Worm (Caenorhabditis elegans): Measurements from ENCODE around the gene puf-5.

Gene puf-5

DNA sequence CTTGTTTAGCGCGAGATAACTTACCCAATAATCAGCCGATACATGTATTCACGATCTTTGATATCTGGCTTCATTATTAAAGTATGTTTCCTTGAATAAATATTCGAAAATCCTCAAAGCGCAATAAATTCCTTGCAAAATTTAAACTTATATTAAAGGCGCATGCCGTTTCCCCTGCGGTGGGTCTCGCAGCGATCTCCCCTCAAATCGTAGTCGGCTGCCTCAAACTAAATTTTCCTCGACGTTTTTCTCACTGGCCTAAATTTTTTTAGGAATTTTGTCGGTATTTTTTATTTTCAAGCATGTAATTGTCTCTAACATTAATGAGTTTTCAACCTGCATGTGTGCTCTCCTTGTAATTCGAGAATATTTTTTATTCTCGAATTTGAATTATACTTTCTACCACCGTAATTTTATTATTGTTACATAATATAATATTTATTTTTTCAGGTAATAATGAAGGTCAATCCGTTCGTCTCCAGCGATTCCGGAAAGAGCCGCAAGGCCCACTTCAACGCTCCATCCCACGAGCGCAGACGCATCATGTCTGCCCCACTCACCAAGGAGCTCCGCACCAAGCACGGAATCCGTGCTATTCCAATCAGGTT lies 27.1 kb downstream of the puf-5 start, which contains the start of the genes cpf-1 and rpl-26 (continued):
- no peak for TF ChIP-seq arid-1 (GFP tag; conservative IDR thresholded peaks at IDR 0.05)
- TF ChIP-seq nhr-77 (tag; optimal IDR thresholded peaks at IDR 0.05): peak; percentile 57
- no peak for TF ChIP-seq lin-39 (tag; optimal IDR thresholded peaks at IDR 0.05)
- TF ChIP-seq set-16 (GFP tag; IDR thresholded peaks at IDR 0.05): no peak
- no peak for TF ChIP-seq fos-1 (tag; optimal IDR thresholded peaks at IDR 0.05)
- TF ChIP-seq mes-2 (tag; optimal IDR thresholded peaks at IDR 0.05; ENCODE audit: poor library complexity, severe bottlenecking): peak; percentile 78
- no peak for TF ChIP-seq ctbp-1 (GFP tag; IDR thresholded peaks at IDR 0.05)
- no peak for TF ChIP-seq cey-2 (tag; optimal IDR thresholded peaks at IDR 0.05; ENCODE audit: borderline replicate concordance, insufficient read depth)
- peak; percentile 70 for TF ChIP-seq dpl-1 (GFP tag; optimal IDR thresholded peaks at IDR 0.05)

DNA sequence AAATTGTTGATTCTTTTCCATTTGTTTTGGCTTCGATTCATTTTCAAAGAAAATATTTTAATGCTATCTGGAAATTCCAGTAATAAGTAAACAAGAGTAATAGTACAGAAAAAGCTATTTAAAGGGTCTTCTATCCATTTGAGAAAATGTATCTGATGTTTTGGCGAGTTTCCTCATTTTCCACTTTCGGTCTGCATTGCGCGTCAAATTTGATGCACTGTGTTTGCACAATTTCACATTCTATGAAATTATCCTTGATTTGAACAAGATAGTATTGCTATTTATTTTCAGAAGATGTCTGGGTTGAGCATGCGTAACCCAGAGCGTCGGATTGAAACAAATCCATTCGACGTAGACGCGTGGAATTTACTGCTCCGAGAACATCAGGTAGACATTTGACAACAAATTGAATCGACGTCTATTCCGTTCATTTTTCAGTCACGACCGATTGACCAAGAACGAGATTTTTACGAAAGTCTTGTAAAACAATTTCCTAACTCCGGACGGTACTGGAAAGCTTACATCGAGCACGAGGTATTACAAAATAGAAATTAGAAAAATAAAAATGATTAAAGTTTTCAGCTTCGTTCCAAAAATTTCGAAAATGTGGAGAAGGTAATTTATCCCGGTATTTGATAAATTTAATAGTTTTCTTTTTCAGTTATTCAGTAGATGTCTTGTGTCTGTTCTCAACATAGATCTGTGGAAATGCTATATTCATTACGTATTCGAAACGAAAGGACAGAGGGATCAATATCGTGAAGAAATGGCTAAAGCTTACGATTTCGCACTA lies 28.4 kb downstream of the puf-5 start, which contains the start of gene suf-1:
TSS of gene suf-1 (plus strand) at position 280 of the 793 bp plus-strand sequence.
- 0 out of 2 replicates have a peak, but pooled peaks have one; percentile 24 for TF ChIP-seq Y105C5A.15 (GFP tag; IDR thresholded peaks at IDR 0.05)
- TF ChIP-seq ceh-44 (GFP tag; IDR thresholded peaks at IDR 0.05): no peak
- TF ChIP-seq lin-38 (GFP tag; IDR thresholded peaks at IDR 0.05): peak; percentile 80
- TF ChIP-seq ceh-20 (GFP tag; IDR thresholded peaks at IDR 0.05): no peak
- peak; percentile 69 for TF ChIP-seq mes-2 (tag; optimal IDR thresholded peaks at IDR 0.05; ENCODE audit: poor library complexity, severe bottlenecking)
- TF ChIP-seq aha-1 (tag): peak; percentile 80
- peak; percentile 72 for TF ChIP-seq attf-4 (tag; optimal IDR thresholded peaks at IDR 0.05)
- no peak for TF ChIP-seq fos-1 (tag; optimal IDR thresholded peaks at IDR 0.05)
- 0 out of 2 replicates have a peak, but pooled peaks have one; percentile 23 for TF ChIP-seq Y75B8A.6 (GFP tag; IDR thresholded peaks at IDR 0.05)
- peak; percentile 72 for TF ChIP-seq snpc-1.2 (GFP tag; IDR thresholded peaks at IDR 0.05)
- peak in 1 of 2 experiments; percentile 60 for TF ChIP-seq unc-62 (GFP tag; optimal IDR thresholded peaks at IDR 0.05 in 1 of 2)
- no peak for TF ChIP-seq unc-62 (tag; optimal IDR thresholded peaks at IDR 0.05)
- no peak for TF ChIP-seq dmd-6 (GFP tag; IDR thresholded peaks at IDR 0.05)
- no peak for TF ChIP-seq fkh-10 (GFP tag; optimal IDR thresholded peaks at IDR 0.05)
- peak; percentile 36; the same call in 1 of the 2 replicates for TF ChIP-seq ctbp-1 (GFP tag; IDR thresholded peaks at IDR 0.05)
- 0 out of 4 replicates have a peak, but pooled peaks of 1 of the 2 experiments have one; percentile 3 for TF ChIP-seq madf-5 (GFP tag; IDR thresholded peaks at IDR 0.05)
- peak; percentile 57 for TF ChIP-seq nhr-25 (tag; optimal IDR thresholded peaks at IDR 0.05; ENCODE audit: borderline replicate concordance, insufficient read depth)
- TF ChIP-seq Y48G9A.11 (GFP tag; IDR thresholded peaks at IDR 0.05): peak; percentile 64; the same call in 1 of the 2 replicates
- no peak for TF ChIP-seq F37D6.2 (tag; optimal IDR thresholded peaks at IDR 0.05)
- TF ChIP-seq T26A8.4 (GFP tag; IDR thresholded peaks at IDR 0.05): peak; percentile 50
- peak; percentile 68 for TF ChIP-seq lin-13 (GFP tag; optimal IDR thresholded peaks at IDR 0.05)
- TF ChIP-seq spr-3 (GFP tag; optimal IDR thresholded peaks at IDR 0.05): peak; percentile 46
- no peak for TF ChIP-seq R02D3.7 (tag; optimal IDR thresholded peaks at IDR 0.05)
- TF ChIP-seq tra-1 (GFP tag; IDR thresholded peaks at IDR 0.05): 0 out of 2 replicates have a peak, but pooled peaks have one; percentile 47
- TF ChIP-seq nhr-10 (tag; optimal IDR thresholded peaks at IDR 0.05): no peak
- no peak for TF ChIP-seq nhr-28 (tag; optimal IDR thresholded peaks at IDR 0.05)
- peak; percentile 36 for TF ChIP-seq ama-1 (optimal IDR thresholded peaks at IDR 0.05)
- peak; percentile 21 for TF ChIP-seq Y5F2A.4 (GFP tag; optimal IDR thresholded peaks at IDR 0.05)
- no peak for TF ChIP-seq mxl-3 (GFP tag; optimal IDR thresholded peaks at IDR 0.05)
- TF ChIP-seq F49E8.2 (tag; optimal IDR thresholded peaks at IDR 0.05; ENCODE audit: borderline replicate concordance): peak; percentile 92
- TF ChIP-seq unc-130 (GFP tag; optimal IDR thresholded peaks at IDR 0.05): peak; percentile 57
- 0 out of 2 replicates have a peak, but pooled peaks have one; percentile 49 for TF ChIP-seq daf-19 (GFP tag; conservative IDR thresholded peaks at IDR 0.05)
- no peak for TF ChIP-seq jun-1 (tag; optimal IDR thresholded peaks at IDR 0.05)
- TF ChIP-seq arid-1 (GFP tag; conservative IDR thresholded peaks at IDR 0.05): peak; percentile 54; the same call in 1 of the 2 replicates
- TF ChIP-seq pha-4 (GFP tag; IDR thresholded peaks at IDR 0.05): peak; percentile 46; the same call in 1 of the 2 replicates
- no peak for TF ChIP-seq pha-4 (tag; optimal IDR thresholded peaks at IDR 0.05)
- 0 out of 2 replicates have a peak, but pooled peaks have one; percentile 13 for TF ChIP-seq vab-7 (GFP tag; IDR thresholded peaks at IDR 0.05)
- TF ChIP-seq aly-2 (tag; optimal IDR thresholded peaks at IDR 0.05): no peak
- TF ChIP-seq mdl-1 (tag; optimal IDR thresholded peaks at IDR 0.05): no peak
- no peak for TF ChIP-seq gei-8 (GFP tag; optimal IDR thresholded peaks at IDR 0.05)
- TF ChIP-seq dpl-1 (GFP tag; optimal IDR thresholded peaks at IDR 0.05): peak; percentile 30

All from whole organism, L4 larva.